Worm (Caenorhabditis elegans): ENCODE results near the gene ceh-24.

Gene ceh-24

ce11 chrV:13808462-13808867 is 4.6 kb upstream of the ceh-24 start:
- peak; percentile 75 for TF ChIP-seq crh-2 (tag; optimal IDR thresholded peaks at IDR 0.05)
- no peak for TF ChIP-seq nhr-77 (tag; optimal IDR thresholded peaks at IDR 0.05)
- no peak for TF ChIP-seq snpc-4 (tag; optimal IDR thresholded peaks at IDR 0.05)
- TF ChIP-seq elt-1 (tag; optimal IDR thresholded peaks at IDR 0.05): no peak
- no peak for TF ChIP-seq ama-1 (optimal IDR thresholded peaks at IDR 0.05)
- peak; percentile 6 for TF ChIP-seq Y55F3AM.14 (GFP tag; optimal IDR thresholded peaks at IDR 0.05)
- TF ChIP-seq sem-4 (tag; optimal IDR thresholded peaks at IDR 0.05): peak; percentile 6
- peak; percentile 76 for TF ChIP-seq C34F6.9 (tag; optimal IDR thresholded peaks at IDR 0.05)
- TF ChIP-seq lsy-2 (tag; optimal IDR thresholded peaks at IDR 0.05): peak in 1 of 2 experiments; percentile 63
- peak; percentile 46 for TF ChIP-seq gmeb-1 (tag; optimal IDR thresholded peaks at IDR 0.05)
- TF ChIP-seq alr-1 (tag; optimal IDR thresholded peaks at IDR 0.05): no peak
- TF ChIP-seq unc-55 (GFP tag; optimal IDR thresholded peaks at IDR 0.05): peak; percentile 80
- TF ChIP-seq ztf-1 (GFP tag; conservative IDR thresholded peaks at IDR 0.05): no peak
- peak; percentile 7 for TF ChIP-seq unc-39 (tag; optimal IDR thresholded peaks at IDR 0.05)
- peak; percentile 63 for TF ChIP-seq blmp-1 (tag; optimal IDR thresholded peaks at IDR 0.05; ENCODE audit: insufficient read depth)
- peak; percentile 78 for TF ChIP-seq fos-1 (tag; optimal IDR thresholded peaks at IDR 0.05)
- peak; percentile 94 for TF ChIP-seq nhr-129 (tag; optimal IDR thresholded peaks at IDR 0.05)
- peak; percentile 0 for TF ChIP-seq ceh-16 (tag; optimal IDR thresholded peaks at IDR 0.05)
- TF ChIP-seq lin-13 (GFP tag; optimal IDR thresholded peaks at IDR 0.05): peak; percentile 24
- no peak for TF ChIP-seq ztf-4 (tag; optimal IDR thresholded peaks at IDR 0.05)
- peak; percentile 89 for TF ChIP-seq F13H6.1 (tag; optimal IDR thresholded peaks at IDR 0.05)
- no peak for TF ChIP-seq nhr-12 (tag; optimal IDR thresholded peaks at IDR 0.05)
- TF ChIP-seq nhr-10 (tag; optimal IDR thresholded peaks at IDR 0.05): no peak
- TF ChIP-seq lin-11 (tag; optimal IDR thresholded peaks at IDR 0.05): peak; percentile 5
- TF ChIP-seq ZK546.5 (tag; optimal IDR thresholded peaks at IDR 0.05): no peak
- peak; percentile 41 for TF ChIP-seq sma-9 (GFP tag; optimal IDR thresholded peaks at IDR 0.05)
- TF ChIP-seq sma-9 (tag; optimal IDR thresholded peaks at IDR 0.05): no peak

DNA sequence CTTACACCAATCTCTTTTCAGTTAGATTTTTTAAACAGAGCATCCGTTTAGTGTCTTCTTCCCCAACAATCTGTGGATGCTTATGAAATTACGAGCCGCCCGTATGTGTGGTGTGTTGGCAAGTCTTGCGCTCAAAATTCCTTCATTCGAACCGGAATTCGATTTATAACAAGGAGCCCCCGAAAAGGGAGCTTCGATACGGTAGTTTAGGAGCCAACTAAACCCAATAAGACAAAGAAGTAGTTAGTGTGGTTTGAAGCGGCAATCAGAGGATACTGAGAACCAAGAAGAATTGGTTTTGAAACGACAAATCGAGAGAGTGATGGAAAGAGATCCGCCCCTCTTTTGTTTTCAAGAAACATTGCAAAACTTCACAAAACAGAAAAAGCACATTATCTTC is 701 bp upstream of the ceh-24 start:
- TF ChIP-seq mbf-1 (tag; optimal IDR thresholded peaks at IDR 0.05) (no peak), skn-1 (tag; optimal IDR thresholded peaks at IDR 0.05) (no peak), crh-2 (tag; optimal IDR thresholded peaks at IDR 0.05) (no peak), snpc-4 (tag; optimal IDR thresholded peaks at IDR 0.05) (no peak), sem-4 (tag; optimal IDR thresholded peaks at IDR 0.05) (no peak), zag-1 (tag; optimal IDR thresholded peaks at IDR 0.05) (no peak), ceh-16 (tag; optimal IDR thresholded peaks at IDR 0.05) (no peak), lsy-2 (tag; optimal IDR thresholded peaks at IDR 0.05) (no peak), nhr-23 (tag; optimal IDR thresholded peaks at IDR 0.05) (no peak), nhr-10 (tag; optimal IDR thresholded peaks at IDR 0.05) (no peak), gmeb-1 (tag; optimal IDR thresholded peaks at IDR 0.05) (no peak), nhr-6 (tag; optimal IDR thresholded peaks at IDR 0.05) (no peak), nhr-237 (tag; optimal IDR thresholded peaks at IDR 0.05) (no peak), R02D3.7 (tag; optimal IDR thresholded peaks at IDR 0.05) (no peak), lin-13 (GFP tag; optimal IDR thresholded peaks at IDR 0.05) (no peak), egl-27 (tag; optimal IDR thresholded peaks at IDR 0.05) (no peak), nhr-12 (tag; optimal IDR thresholded peaks at IDR 0.05) (no peak), unc-39 (tag; optimal IDR thresholded peaks at IDR 0.05) (no peak), ama-1 (optimal IDR thresholded peaks at IDR 0.05) (no peak)

ce11 chrV:13816877-13817276 is 3.8 kb downstream of the ceh-24 start, which contains the start of gene F55B12.2:
Gene F55B12.2, minus strand, starts transcription at chrV:13816977.
- TF ChIP-seq ztf-4 (tag; optimal IDR thresholded peaks at IDR 0.05): no peak
- no peak for TF ChIP-seq dmd-4 (tag; optimal IDR thresholded peaks at IDR 0.05)
- TF ChIP-seq mbf-1 (tag; optimal IDR thresholded peaks at IDR 0.05): no peak
- no peak for TF ChIP-seq unc-55 (GFP tag; optimal IDR thresholded peaks at IDR 0.05)
- no peak for TF ChIP-seq egl-27 (tag; optimal IDR thresholded peaks at IDR 0.05)
- TF ChIP-seq sma-9 (GFP tag; optimal IDR thresholded peaks at IDR 0.05): no peak
- no peak for TF ChIP-seq sma-9 (tag; optimal IDR thresholded peaks at IDR 0.05)
- no peak for TF ChIP-seq skn-1 (tag; optimal IDR thresholded peaks at IDR 0.05)
- TF ChIP-seq lsy-2 (tag; optimal IDR thresholded peaks at IDR 0.05): no peak
- no peak for TF ChIP-seq nhr-10 (tag; optimal IDR thresholded peaks at IDR 0.05)
- no peak for TF ChIP-seq nhr-12 (tag; optimal IDR thresholded peaks at IDR 0.05)
- no peak for TF ChIP-seq nhr-77 (tag; optimal IDR thresholded peaks at IDR 0.05)
- no peak for TF ChIP-seq gmeb-1 (tag; optimal IDR thresholded peaks at IDR 0.05)
- no peak for TF ChIP-seq ZK546.5 (tag; optimal IDR thresholded peaks at IDR 0.05)
- no peak for TF ChIP-seq nhr-129 (tag; optimal IDR thresholded peaks at IDR 0.05)
- TF ChIP-seq ama-1 (optimal IDR thresholded peaks at IDR 0.05): no peak
- no peak for TF ChIP-seq nhr-237 (tag; optimal IDR thresholded peaks at IDR 0.05)
- no peak for TF ChIP-seq C34F6.9 (tag; optimal IDR thresholded peaks at IDR 0.05)
- TF ChIP-seq zag-1 (tag; optimal IDR thresholded peaks at IDR 0.05): no peak
- TF ChIP-seq nhr-11 (tag; optimal IDR thresholded peaks at IDR 0.05): no peak
- no peak for TF ChIP-seq sma-3 (GFP tag; optimal IDR thresholded peaks at IDR 0.05)
